Worm (Caenorhabditis elegans): ENCODE data around the gene apc-2.

DNA sequence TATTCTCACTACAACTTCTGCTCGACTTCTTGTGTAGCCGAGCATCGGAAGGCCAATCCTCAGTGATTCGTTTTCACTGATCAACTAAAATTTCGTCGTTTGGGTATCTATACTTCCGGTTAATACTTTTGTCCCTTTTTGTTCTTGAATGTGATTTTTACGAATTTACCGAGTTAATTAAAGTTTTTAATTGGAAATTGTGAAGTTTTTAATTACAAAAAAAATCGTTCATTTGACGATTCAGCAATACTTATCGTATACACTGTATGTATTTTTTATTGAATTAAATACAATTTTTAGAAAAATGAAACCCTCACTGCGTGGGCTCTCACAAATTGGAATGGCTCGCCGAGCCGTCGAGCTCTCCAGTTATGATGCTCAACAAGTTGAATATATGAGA lies 11.0 kb downstream of the apc-2 start, which contains the start of gene idi-1:
- no peak for TF ChIP-seq mab-5 (tag; optimal IDR thresholded peaks at IDR 0.05)
- no peak for TF ChIP-seq zag-1 (tag; optimal IDR thresholded peaks at IDR 0.05)
- TF ChIP-seq ama-1 (optimal IDR thresholded peaks at IDR 0.05) = no peak
- TF ChIP-seq elt-1 (tag; optimal IDR thresholded peaks at IDR 0.05) = no peak
- no peak for TF ChIP-seq egl-27 (tag; optimal IDR thresholded peaks at IDR 0.05)
- TF ChIP-seq unc-62 (GFP tag; optimal IDR thresholded peaks at IDR 0.05) = no peak
- no peak for TF ChIP-seq snpc-4 (tag; optimal IDR thresholded peaks at IDR 0.05)
- no peak for TF ChIP-seq ceh-82 (tag; optimal IDR thresholded peaks at IDR 0.05)
- no peak for TF ChIP-seq ZK546.5 (tag; optimal IDR thresholded peaks at IDR 0.05)
- no peak for TF ChIP-seq nhr-77 (tag; optimal IDR thresholded peaks at IDR 0.05)

Measured in whole organism, L2 larva.